Fruit fly (Drosophila melanogaster) whole organism, prepupa: ENCODE data around the gene CG31897.

Source experiments
- CG10631 ChIP-seq: fragments of 200-800 bp; sonication (Bioruptor generic); optimal IDR thresholded peaks from 2 replicates; lab custom pipeline; 2016; ENCODE audit warnings: missing biosample characterization, missing genetic modification characterization
- CG15336 ChIP-seq: fragments of 200-800 bp; sonication (Bioruptor generic); IDR thresholded peaks from 2 replicates; pipeline ENCODE4 v1.3.6; 2022; ENCODE audit warnings: missing biosample characterization, missing genetic modification characterization
- CG6276 ChIP-seq: fragments of 200-800 bp; sonication (Bioruptor generic); optimal IDR thresholded peaks from 2 replicates; lab custom pipeline; 2017; ENCODE audit warnings: missing biosample characterization, mild to moderate bottlenecking, missing genetic modification characterization
- CG8632 ChIP-seq: fragments of 200-800 bp; sonication (Bioruptor generic); optimal IDR thresholded peaks from 3 replicates; lab custom pipeline; 2016; ENCODE audit warnings: missing biosample characterization, missing genetic modification characterization
- Gug ChIP-seq: fragments of 200-800 bp; sonication (Bioruptor generic); IDR thresholded peaks from 2 replicates; pipeline ENCODE4 v1.3.6; 2022; ENCODE audit warnings: missing biosample characterization, missing genetic modification characterization
- Lpt ChIP-seq: fragments of 200-800 bp; sonication (Bioruptor generic); optimal IDR thresholded peaks from 3 replicates; lab custom pipeline; 2016; ENCODE audit warnings: missing biosample characterization, missing genetic modification characterization
- Sox102F ChIP-seq: fragments of 200-800 bp; sonication (Bioruptor generic); optimal IDR thresholded peaks from 2 replicates; lab custom pipeline; 2016; ENCODE audit warnings: missing biosample characterization, mild to moderate bottlenecking, missing genetic modification characterization
- acj6 ChIP-seq: fragments of 200-800 bp; sonication (Bioruptor generic); optimal IDR thresholded peaks from 3 replicates; lab custom pipeline; 2016; ENCODE audit warnings: missing biosample characterization, missing genetic modification characterization
- eg ChIP-seq: fragments of 200-800 bp; sonication (Bioruptor generic); IDR thresholded peaks from 3 replicates; pipeline ENCODE4 v1.3.6; 2022; ENCODE audit warnings: missing biosample characterization, missing genetic modification characterization
- fkh ChIP-seq: fragments of 200-800 bp; sonication (Bioruptor generic); optimal IDR thresholded peaks from 3 replicates; lab custom pipeline; 2017; ENCODE audit warnings: missing biosample characterization, mild to moderate bottlenecking, missing genetic modification characterization, moderate library complexity
- lz ChIP-seq: fragments of 200-800 bp; sonication (Bioruptor generic); optimal IDR thresholded peaks from 3 replicates; lab custom pipeline; 2016; ENCODE audit warnings: missing biosample characterization, missing genetic modification characterization
- pdm3 ChIP-seq: fragments of 200-800 bp; sonication (Bioruptor generic); optimal IDR thresholded peaks from 3 replicates; lab custom pipeline; 2016; ENCODE audit warnings: missing biosample characterization, missing genetic modification characterization

DNA sequence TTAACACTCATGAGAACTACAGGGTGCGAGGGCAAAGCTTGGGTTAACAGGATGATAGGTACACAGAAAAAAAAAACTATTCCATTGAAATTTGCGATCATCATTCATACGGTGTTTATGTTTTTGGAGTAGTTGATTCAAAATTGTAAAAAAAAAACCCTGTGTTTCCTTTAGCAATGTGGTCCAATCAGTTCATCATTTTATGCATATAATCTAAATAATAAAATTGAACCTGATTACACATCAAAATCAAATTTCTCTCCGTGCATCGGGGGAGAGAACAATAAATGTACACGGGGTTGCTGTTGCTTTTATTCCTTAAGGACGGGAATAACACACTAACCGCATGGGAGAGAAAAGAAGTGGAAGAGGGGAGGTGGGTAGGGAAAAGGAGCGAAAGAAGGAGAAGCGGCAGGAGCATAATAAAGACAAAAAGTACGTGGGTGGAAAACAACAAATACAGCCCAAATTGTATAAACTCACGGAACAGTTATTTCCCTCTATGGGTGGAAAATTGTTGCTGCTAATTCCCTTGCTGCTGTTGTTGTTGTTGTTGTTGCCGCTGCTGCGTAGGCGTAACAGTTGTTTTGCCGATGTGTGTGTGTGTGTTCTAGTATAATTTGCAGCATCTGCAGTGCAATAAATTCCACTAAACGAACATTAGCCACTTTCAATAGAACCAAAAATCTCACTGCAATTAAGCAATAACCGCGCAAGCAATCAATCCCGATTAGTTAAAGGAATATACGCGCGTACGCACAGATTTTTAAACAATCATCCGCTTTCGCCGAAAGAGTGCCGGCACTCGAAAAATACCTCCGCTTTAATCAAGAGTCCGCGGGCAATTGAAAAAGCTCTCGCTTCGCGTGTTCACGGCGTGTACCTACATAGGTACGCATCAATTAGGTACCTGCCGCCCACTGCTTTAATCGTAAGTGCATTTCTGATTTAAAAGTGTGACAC, 21.2 kb downstream of the CG31897 start, which contains the start of gene Agpat2:
- no peak for TF ChIP-seq Gug (GFP tag; lab: Robert Waterston, UW)
- 0 out of 2 replicates have a peak, but pooled peaks have one; percentile 26 for TF ChIP-seq CG15336 (GFP tag; lab: Robert Waterston, UW)
- TF ChIP-seq CG8632 (GFP tag; lab: Kevin White, UChicago), result peak; percentile 59
- peak; percentile 64 for TF ChIP-seq acj6 (GFP tag; lab: Kevin White, UChicago)
- peak; percentile 59 for TF ChIP-seq CG10631
- TF ChIP-seq fkh (GFP tag; lab: Kevin White, UChicago), result peak; percentile 6
- no peak for TF ChIP-seq CG6276 (GFP tag; lab: Kevin White, UChicago)
- peak; percentile 2 for TF ChIP-seq Lpt (GFP tag; lab: Kevin White, UChicago)
- TF ChIP-seq eg (GFP tag; lab: Robert Waterston, UW), result 0 out of 3 replicates have a peak, but pooled peaks have one; percentile 11
- TF ChIP-seq Sox102F (GFP tag; lab: Kevin White, UChicago), result peak; percentile 71
- TF ChIP-seq lz (GFP tag; lab: Kevin White, UChicago), result peak; percentile 75
- TF ChIP-seq pdm3, result peak; percentile 67
